Worm (Caenorhabditis elegans): ENCODE data around the gene max-1.
A peak's percentile ranks its signal among the peaks of the same experiment; 100 is the strongest.

max-1 gene

DNA sequence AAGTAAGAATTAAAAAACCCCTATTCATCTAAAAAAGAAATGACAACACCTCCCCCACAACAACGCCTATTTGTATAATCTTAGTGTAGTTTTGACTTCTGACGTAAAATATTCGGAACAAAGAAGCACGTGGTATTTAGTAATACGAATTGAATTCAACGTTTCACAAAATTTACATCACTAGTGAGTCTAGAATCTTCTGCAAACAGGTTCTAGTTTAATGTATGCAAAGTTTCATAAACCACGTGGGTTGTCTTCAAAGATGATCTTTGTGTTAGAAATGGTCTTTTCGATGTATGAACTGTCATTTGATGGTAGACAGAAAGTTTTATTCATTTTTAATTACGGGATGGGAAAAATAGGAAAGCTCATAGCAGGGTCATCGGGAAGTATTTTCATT, 46.9 kb downstream of the max-1 start:
- TF ChIP-seq akir-1 (GFP tag; optimal IDR thresholded peaks at IDR 0.05) (no peak), ztf-22 (GFP tag; optimal IDR thresholded peaks at IDR 0.05) (no peak)

DNA sequence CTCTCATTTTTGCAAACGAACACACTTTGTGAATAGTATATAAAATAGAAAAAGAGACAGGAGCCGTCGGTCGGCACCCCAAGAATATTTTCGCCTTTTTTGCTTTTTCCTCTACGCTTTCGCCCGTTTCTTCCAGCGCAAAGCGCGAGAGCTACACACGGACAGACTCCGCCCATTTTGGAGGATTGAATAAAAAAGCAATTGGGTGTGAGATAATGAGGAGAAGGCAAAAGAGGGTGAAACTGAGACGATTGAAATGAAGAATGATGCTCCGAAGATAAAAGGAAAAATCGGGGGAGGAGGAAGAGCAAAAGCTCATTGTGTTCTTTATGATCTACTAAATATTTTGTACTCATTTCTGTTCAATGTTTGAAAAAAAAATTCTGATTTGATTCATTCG, 49.0 kb downstream of the max-1 start, which contains the start of gene C34B4.3:
TSS of gene C34B4.3 (minus strand) at position 101 of the 400 bp plus-strand sequence.
- no peak for TF ChIP-seq unc-62 (GFP tag; optimal IDR thresholded peaks at IDR 0.05)
- TF ChIP-seq efl-1 (GFP tag; optimal IDR thresholded peaks at IDR 0.05): no peak
- TF ChIP-seq ceh-100 (GFP tag; IDR thresholded peaks at IDR 0.05): no peak
- TF ChIP-seq let-607 (tag; optimal IDR thresholded peaks at IDR 0.05): no peak
- TF ChIP-seq cebp-2 (GFP tag; IDR thresholded peaks at IDR 0.05): no peak
- no peak for TF ChIP-seq xnd-1 (tag; optimal IDR thresholded peaks at IDR 0.05)
- no peak for TF ChIP-seq K12H6.12 (tag; optimal IDR thresholded peaks at IDR 0.05)
- TF ChIP-seq Y53G8AR.9 (GFP tag; conservative IDR thresholded peaks at IDR 0.05): no peak
- no peak for TF ChIP-seq ceh-91 (GFP tag; IDR thresholded peaks at IDR 0.05)
- TF ChIP-seq B0261.1 (tag; optimal IDR thresholded peaks at IDR 0.05): no peak
- no peak for TF ChIP-seq B0035.1 (tag; optimal IDR thresholded peaks at IDR 0.05)
- no peak for TF ChIP-seq Y95B8A.8 (GFP tag; IDR thresholded peaks at IDR 0.05)

DNA sequence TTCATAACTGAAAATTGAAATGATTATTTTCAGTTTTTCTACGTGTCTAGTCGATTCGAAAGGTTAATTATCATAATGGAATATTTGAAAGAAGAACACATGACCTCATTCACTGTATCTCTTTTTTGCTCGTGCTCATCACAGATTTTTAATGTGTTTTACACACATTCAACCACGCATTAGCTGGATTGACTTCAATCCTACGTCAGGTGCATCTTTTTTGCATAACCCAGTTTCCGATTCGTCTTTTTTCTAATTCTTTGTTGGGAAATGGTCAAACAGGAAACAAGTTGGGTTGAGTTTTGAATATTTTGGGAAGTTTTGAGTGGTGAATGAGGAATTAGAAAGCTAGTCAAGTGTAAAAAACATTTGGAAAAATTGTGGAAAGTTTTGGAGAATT, 49.7 kb downstream of the max-1 start:
- TF ChIP-seq F22D6.2 (tag; optimal IDR thresholded peaks at IDR 0.05) (no peak), sptf-2 (GFP tag; optimal IDR thresholded peaks at IDR 0.05) (no peak), tbp1 (GFP tag; optimal IDR thresholded peaks at IDR 0.05) (no peak), zfh-2 (GFP tag; conservative IDR thresholded peaks at IDR 0.05) (no peak), lin-26 (GFP tag; IDR thresholded peaks at IDR 0.05) (no peak), akir-1 (GFP tag; optimal IDR thresholded peaks at IDR 0.05) (no peak), nhr-90 (tag; optimal IDR thresholded peaks at IDR 0.05) (no peak), lin-54 (GFP tag; optimal IDR thresholded peaks at IDR 0.05) (no peak), repo-1 (tag; optimal IDR thresholded peaks at IDR 0.05) (no peak), ceh-100 (GFP tag; IDR thresholded peaks at IDR 0.05) (no peak), bed-1 (GFP tag; IDR thresholded peaks at IDR 0.05) (no peak), ztf-6 (GFP tag; IDR thresholded peaks at IDR 0.05) (no peak)

DNA sequence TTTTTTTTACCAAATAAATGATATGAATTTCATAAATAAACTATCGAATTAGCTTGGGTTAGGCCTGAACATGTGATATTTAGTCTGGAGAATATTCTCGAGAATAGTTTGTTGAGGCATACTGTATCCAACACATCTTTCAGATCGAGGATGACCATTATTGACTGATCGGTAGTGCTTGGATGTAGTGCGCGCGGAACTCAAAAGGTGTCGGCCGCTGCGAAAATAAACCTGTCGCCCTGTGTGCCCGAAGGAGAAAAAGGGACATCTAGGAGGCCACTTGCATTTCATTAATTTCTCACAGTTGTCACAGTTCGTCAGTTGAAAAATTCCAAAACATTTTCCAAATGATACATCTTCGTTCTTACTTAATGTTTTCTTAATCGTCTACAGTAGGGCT, 55.9 kb downstream of the max-1 start:
- TF ChIP-seq cebp-2 (GFP tag; IDR thresholded peaks at IDR 0.05) (0 out of 2 replicates have a peak, but pooled peaks have one; percentile 44), B0261.1 (tag; optimal IDR thresholded peaks at IDR 0.05) (no peak), snpc-4 (GFP tag; optimal IDR thresholded peaks at IDR 0.05) (peak; percentile 76), snpc-4 (tag; optimal IDR thresholded peaks at IDR 0.05) (peak in 3 of 4 experiments; percentile 75 to 93 (median 91)), pha-4 (tag; optimal IDR thresholded peaks at IDR 0.05) (no peak), snpc-1.1 (tag; optimal IDR thresholded peaks at IDR 0.05; ENCODE audit: insufficient read depth) (peak; percentile 89), tbp1 (GFP tag; optimal IDR thresholded peaks at IDR 0.05) (peak; percentile 19), snpc-3.4 (tag; optimal IDR thresholded peaks at IDR 0.05) (peak; percentile 17)

DNA sequence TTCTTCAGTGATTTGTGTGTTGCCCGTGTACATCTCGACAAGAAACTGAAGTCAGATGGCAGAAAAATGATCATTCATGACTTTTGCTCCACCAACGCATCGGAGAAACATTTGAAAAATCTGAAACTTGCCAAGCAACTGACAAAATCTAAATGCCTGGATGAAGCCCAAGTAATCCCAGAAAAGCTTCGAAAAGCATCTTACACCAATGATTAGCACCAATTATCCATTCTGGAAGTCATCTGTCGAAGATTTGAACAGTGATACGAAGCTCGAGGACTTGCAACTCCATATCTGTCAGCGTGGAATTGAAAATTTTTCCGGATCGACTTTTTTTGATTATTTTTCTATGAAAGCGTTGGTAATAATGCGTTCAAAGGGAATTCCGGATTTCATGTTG, 56.6 kb downstream of the max-1 start:
- no peak for TF ChIP-seq D2030.7 (GFP tag; IDR thresholded peaks at IDR 0.05)
- TF ChIP-seq bed-1 (GFP tag; IDR thresholded peaks at IDR 0.05): no peak
- TF ChIP-seq lir-1 (GFP tag; conservative IDR thresholded peaks at IDR 0.05): no peak
- no peak for TF ChIP-seq F57A8.1 (GFP tag; optimal IDR thresholded peaks at IDR 0.05)
- TF ChIP-seq cebp-2 (GFP tag; IDR thresholded peaks at IDR 0.05): no peak
- no peak for TF ChIP-seq F57C9.4 (tag; optimal IDR thresholded peaks at IDR 0.05)
- TF ChIP-seq aptf-2 (GFP tag; conservative IDR thresholded peaks at IDR 0.05): no peak
- TF ChIP-seq egrh-3 (GFP tag; IDR thresholded peaks at IDR 0.05): no peak
- TF ChIP-seq dpl-1 (GFP tag; optimal IDR thresholded peaks at IDR 0.05): no peak
- no peak for TF ChIP-seq C17E4.6 (GFP tag; IDR thresholded peaks at IDR 0.05)
- TF ChIP-seq F37B4.10 (GFP tag; IDR thresholded peaks at IDR 0.05): no peak
- TF ChIP-seq nhr-80 (tag; optimal IDR thresholded peaks at IDR 0.05): no peak
- TF ChIP-seq ceh-40 (GFP tag; IDR thresholded peaks at IDR 0.05): no peak

Measured in whole organism, young adult.